Worm (Caenorhabditis elegans): ENCODE results near the gene F28A12.3.

F28A12.3 gene

ce11 chrV:8663023-8663422, 21.9 kb upstream of the F28A12.3 start (continued):
- TF ChIP-seq lin-13 (GFP tag; optimal IDR thresholded peaks at IDR 0.05) (no peak), nhr-85 (tag) (no peak), pqm-1 (tag; optimal IDR thresholded peaks at IDR 0.05) (no peak), C16A3.4 (tag; optimal IDR thresholded peaks at IDR 0.05) (no peak), unc-130 (tag; optimal IDR thresholded peaks at IDR 0.05) (no peak), Y116A8C.19 (tag; optimal IDR thresholded peaks at IDR 0.05; ENCODE audit: borderline replicate concordance) (no peak), lsy-2 (tag; optimal IDR thresholded peaks at IDR 0.05) (peak in 1 of 2 experiments; percentile 14), pax-3 (tag; optimal IDR thresholded peaks at IDR 0.05) (no peak), vab-15 (tag; optimal IDR thresholded peaks at IDR 0.05) (no peak), fkh-8 (tag; optimal IDR thresholded peaks at IDR 0.05) (peak; percentile 70), elt-3 (tag; optimal IDR thresholded peaks at IDR 0.05) (no peak), nhr-19 (GFP tag; conservative IDR thresholded peaks at IDR 0.05) (no peak), nhr-90 (tag; optimal IDR thresholded peaks at IDR 0.05; ENCODE audit: poor library complexity) (no peak), C04F5.9 (tag; optimal IDR thresholded peaks at IDR 0.05) (no peak), mdl-1 (tag; optimal IDR thresholded peaks at IDR 0.05) (no peak), jun-1 (tag; optimal IDR thresholded peaks at IDR 0.05) (no peak), isw-1 (GFP tag; IDR thresholded peaks at IDR 0.05) (no peak), ceh-90 (tag; optimal IDR thresholded peaks at IDR 0.05) (no peak), rnt-1 (tag; optimal IDR thresholded peaks at IDR 0.05) (no peak), hlh-17 (GFP tag; optimal IDR thresholded peaks at IDR 0.05; ENCODE audit: borderline replicate concordance) (no peak), grh-1 (GFP tag; IDR thresholded peaks at IDR 0.05) (no peak), aha-1 (tag; optimal IDR thresholded peaks at IDR 0.05) (no peak), tbx-2 (tag; optimal IDR thresholded peaks at IDR 0.05) (peak; percentile 43), tlp-1 (tag; optimal IDR thresholded peaks at IDR 0.05) (no peak), egl-13 (tag; optimal IDR thresholded peaks at IDR 0.05) (no peak), dpl-1 (GFP tag; optimal IDR thresholded peaks at IDR 0.05) (no peak), blmp-1 (tag; optimal IDR thresholded peaks at IDR 0.05) (no peak), egl-27 (tag; optimal IDR thresholded peaks at IDR 0.05) (no peak), fkh-4 (tag; optimal IDR thresholded peaks at IDR 0.05; ENCODE audit: borderline replicate concordance) (no peak), ceh-63 (GFP tag; optimal IDR thresholded peaks at IDR 0.05) (no peak), sup-37 (GFP tag; optimal IDR thresholded peaks at IDR 0.05) (no peak), snpc-4 (tag; optimal IDR thresholded peaks at IDR 0.05) (peak; percentile 7), unc-62 (GFP tag; optimal IDR thresholded peaks at IDR 0.05) (no peak), zag-1 (tag; optimal IDR thresholded peaks at IDR 0.05) (no peak), ztf-11 (tag; optimal IDR thresholded peaks at IDR 0.05) (no peak), nhr-71 (tag; optimal IDR thresholded peaks at IDR 0.05) (peak; percentile 67), xbp-1 (tag; optimal IDR thresholded peaks at IDR 0.05) (no peak), ama-1 (optimal IDR thresholded peaks at IDR 0.05) (no peak), sox-4 (tag; optimal IDR thresholded peaks at IDR 0.05) (no peak), nhr-77 (tag; optimal IDR thresholded peaks at IDR 0.05) (no peak), nhr-76 (tag; optimal IDR thresholded peaks at IDR 0.05) (no peak), mef-2 (tag; optimal IDR thresholded peaks at IDR 0.05) (no peak), snu-23 (GFP tag; optimal IDR thresholded peaks at IDR 0.05) (peak; percentile 7), elt-2 (tag; optimal IDR thresholded peaks at IDR 0.05) (no peak), lin-14 (GFP tag; optimal IDR thresholded peaks at IDR 0.05) (peak; percentile 91), dsc-1 (tag; optimal IDR thresholded peaks at IDR 0.05) (peak; percentile 45), alr-1 (tag; optimal IDR thresholded peaks at IDR 0.05; ENCODE audit: borderline replicate concordance) (no peak), skn-1 (tag; optimal IDR thresholded peaks at IDR 0.05) (no peak), nhr-28 (tag; optimal IDR thresholded peaks at IDR 0.05) (no peak), ces-1 (GFP tag; optimal IDR thresholded peaks at IDR 0.05) (no peak), unc-98 (GFP tag; IDR thresholded peaks at IDR 0.05) (no peak), hpl-2 (GFP tag; optimal IDR thresholded peaks at IDR 0.05) (no peak), ets-5 (GFP tag; IDR thresholded peaks at IDR 0.05) (no peak), F16B12.6 (tag; optimal IDR thresholded peaks at IDR 0.05) (no peak)
